Worm (Caenorhabditis elegans) whole organism, young adult: ENCODE data around the gene Y54G11A.7.

Experiments
- C17E4.6 ChIP-seq: fragments of 200-800 bp; sonication (Bioruptor generic); IDR thresholded peaks from 2 replicates; pipeline ENCODE4 v1.3.6; 2022; ENCODE audit warnings: missing genetic modification reagents, missing genetic modification characterization, missing compliant biosample characterization
- F10E7.11 ChIP-seq: sonication (generic microtip); optimal IDR thresholded peaks from 2 replicates; lab custom pipeline; 2017; ENCODE audit warnings: mild to moderate bottlenecking, missing genetic modification characterization, moderate library complexity, missing compliant biosample characterization
- F33H1.4 ChIP-seq: fragments of 200-800 bp; sonication (Bioruptor generic); IDR thresholded peaks from 2 replicates; pipeline ENCODE4 v1.3.6; 2022; ENCODE audit warnings: missing genetic modification reagents, missing genetic modification characterization, missing compliant biosample characterization
- K12H6.12 ChIP-seq: fragments of 200-800 bp; sonication (Bioruptor generic); optimal IDR thresholded peaks from 2 replicates; lab custom pipeline; 2018; ENCODE audit warnings: mild to moderate bottlenecking, missing genetic modification characterization, missing compliant biosample characterization
- T26A5.8 ChIP-seq: sonication (generic microtip); optimal IDR thresholded peaks from 2 replicates; lab custom pipeline; 2016; ENCODE audit warnings: missing genetic modification characterization, missing compliant biosample characterization
- Y53G8AR.9 ChIP-seq: fragments of 200-800 bp; sonication (Bioruptor generic); conservative IDR thresholded peaks from 2 replicates; pipeline ENCODE4 v1.3.6; 2022; ENCODE audit warnings: missing genetic modification reagents, missing genetic modification characterization, missing compliant biosample characterization
- Y56A3A.18 ChIP-seq: fragments of 200-800 bp; sonication (Bioruptor generic); IDR thresholded peaks from 2 replicates; pipeline ENCODE4 v1.3.6; 2022; ENCODE audit warnings: missing genetic modification reagents, missing genetic modification characterization, missing compliant biosample characterization
- Y67H2A.10 ChIP-seq: fragments of 200-800 bp; sonication (Bioruptor generic); conservative IDR thresholded peaks from 2 replicates; pipeline ENCODE4 v1.3.6; 2022; ENCODE audit warnings: missing genetic modification reagents, missing genetic modification characterization, missing compliant biosample characterization
- ama-1 ChIP-seq, 3 experiments: fragments of 150-350 bp in 1 of 3; sonication (generic microtip) in 2 of 3; optimal IDR thresholded peaks; 2 replicates each; lab custom pipeline; 2014 to 2018; ENCODE audit warnings: missing biosample characterization in 2 of 3, missing genetic modification characterization in 2 of 3, missing genetic modification reagents in 2 of 3
- aptf-2 ChIP-seq: fragments of 200-800 bp; sonication (Bioruptor generic); conservative IDR thresholded peaks from 2 replicates; pipeline ENCODE4 v1.3.6; 2022; ENCODE audit warnings: missing genetic modification reagents, missing genetic modification characterization, missing compliant biosample characterization
- aptf-3 ChIP-seq: fragments of 200-800 bp; sonication (Bioruptor generic); IDR thresholded peaks from 2 replicates; pipeline ENCODE4 v1.3.6; 2022; ENCODE audit warnings: missing genetic modification characterization, missing compliant biosample characterization
- attf-5 ChIP-seq: fragments of 200-800 bp; sonication (Bioruptor generic); optimal IDR thresholded peaks from 2 replicates; lab custom pipeline; 2018; ENCODE audit warnings: mild to moderate bottlenecking, missing genetic modification characterization, missing compliant biosample characterization
- attf-6 ChIP-seq: fragments of 200-800 bp; sonication (Bioruptor generic); IDR thresholded peaks from 2 replicates; pipeline ENCODE4 v1.3.6; 2022; ENCODE audit warnings: missing genetic modification reagents, missing genetic modification characterization, missing compliant biosample characterization
- cebp-2 ChIP-seq: fragments of 200-800 bp; sonication (Bioruptor generic); IDR thresholded peaks from 2 replicates; pipeline ENCODE4 v1.3.6; 2022; ENCODE audit warnings: missing genetic modification characterization, missing compliant biosample characterization
- ceh-27 ChIP-seq: fragments of 200-800 bp; sonication (Bioruptor generic); optimal IDR thresholded peaks from 2 replicates; lab custom pipeline; 2018; ENCODE audit warnings: mild to moderate bottlenecking, missing genetic modification characterization, moderate library complexity, missing compliant biosample characterization
- ceh-40 ChIP-seq: fragments of 200-800 bp; sonication (Bioruptor generic); IDR thresholded peaks from 2 replicates; pipeline ENCODE4 v1.3.6; 2022; ENCODE audit warnings: missing genetic modification characterization, missing compliant biosample characterization
- ceh-79 ChIP-seq: sonication (generic microtip); optimal IDR thresholded peaks from 2 replicates; lab custom pipeline; 2017; ENCODE audit warnings: mild to moderate bottlenecking, missing genetic modification characterization, missing compliant biosample characterization
- chd-7 ChIP-seq: sonication (generic microtip); optimal IDR thresholded peaks from 2 replicates; lab custom pipeline; 2016; ENCODE audit warnings: mild to moderate bottlenecking, missing genetic modification characterization, moderate library complexity, missing compliant biosample characterization
- egl-18 ChIP-seq: fragments of 200-800 bp; sonication (Bioruptor generic); IDR thresholded peaks from 2 replicates; pipeline ENCODE4 v1.3.6; 2022; ENCODE audit warnings: missing genetic modification reagents, missing genetic modification characterization, missing compliant biosample characterization
- egl-44 ChIP-seq: fragments of 200-800 bp; sonication (Bioruptor generic); IDR thresholded peaks from 2 replicates; pipeline ENCODE4 v1.3.6; 2022; ENCODE audit warnings: missing genetic modification reagents, missing genetic modification characterization, missing compliant biosample characterization
- egrh-3 ChIP-seq: fragments of 200-800 bp; sonication (Bioruptor generic); IDR thresholded peaks from 2 replicates; pipeline ENCODE4 v1.3.6; 2022; ENCODE audit warnings: missing genetic modification reagents, missing genetic modification characterization, missing compliant biosample characterization
- fkh-3 ChIP-seq: sonication (generic microtip); optimal IDR thresholded peaks from 2 replicates; lab custom pipeline; 2016; ENCODE audit warnings: mild to moderate bottlenecking, missing genetic modification characterization, missing compliant biosample characterization
- gei-17 ChIP-seq: fragments of 200-800 bp; sonication (Bioruptor generic); optimal IDR thresholded peaks from 2 replicates; lab custom pipeline; 2018; ENCODE audit warnings: mild to moderate bottlenecking, missing genetic modification characterization, missing compliant biosample characterization
- him-1 ChIP-seq: sonication (generic microtip); optimal IDR thresholded peaks from 2 replicates; lab custom pipeline; 2016; ENCODE audit warnings: missing genotype, missing genetic modification reagents, missing genetic modification characterization, missing compliant biosample characterization
- hlh-26 ChIP-seq: fragments of 200-800 bp; sonication (Bioruptor generic); conservative IDR thresholded peaks from 2 replicates; pipeline ENCODE4 v1.3.6; 2022; ENCODE audit warnings: missing genetic modification reagents, missing genetic modification characterization, missing compliant biosample characterization
- hmg-20 ChIP-seq: fragments of 200-800 bp; sonication (Bioruptor generic); IDR thresholded peaks from 2 replicates; pipeline ENCODE4 v1.3.6; 2022; ENCODE audit warnings: missing genetic modification reagents, missing genetic modification characterization, missing compliant biosample characterization
- lin-35 ChIP-seq, 3 experiments: fragments of 150-350 bp in 2 of 3; sonication (generic microtip) in 1 of 3; optimal IDR thresholded peaks; 2 replicates each; lab custom pipeline; 2014 to 2018; ENCODE audit warnings: missing biosample characterization in 3 of 3, missing genetic modification characterization in 3 of 3, missing genetic modification reagents in 3 of 3
- lsl-1 ChIP-seq: fragments of 200-800 bp; sonication (Bioruptor generic); optimal IDR thresholded peaks from 2 replicates; lab custom pipeline; 2018; ENCODE audit warnings: mild to moderate bottlenecking, missing genetic modification characterization, moderate library complexity, missing compliant biosample characterization
- madf-6 ChIP-seq: fragments of 200-800 bp; sonication (Bioruptor generic); IDR thresholded peaks from 2 replicates; pipeline ENCODE4 v1.3.6; 2022; ENCODE audit warnings: missing genetic modification reagents, missing genetic modification characterization, missing compliant biosample characterization
- madf-8 ChIP-seq: fragments of 200-800 bp; sonication (Bioruptor generic); conservative IDR thresholded peaks from 2 replicates; pipeline ENCODE4 v1.3.6; 2022; ENCODE audit warnings: missing genetic modification reagents, missing genetic modification characterization, missing compliant biosample characterization
- mes-4 ChIP-seq: sonication (generic microtip); optimal IDR thresholded peaks from 2 replicates; lab custom pipeline; 2016; ENCODE audit warnings: missing genotype, missing genetic modification characterization, missing compliant biosample characterization
- nfya-2 ChIP-seq: fragments of 200-800 bp; sonication (Bioruptor generic); IDR thresholded peaks from 2 replicates; pipeline ENCODE4 v1.3.6; 2022; ENCODE audit warnings: missing genetic modification reagents, missing genetic modification characterization, missing compliant biosample characterization
- nhr-120 ChIP-seq: fragments of 200-800 bp; sonication (Bioruptor generic); IDR thresholded peaks from 2 replicates; pipeline ENCODE4 v1.3.6; 2022; ENCODE audit warnings: missing genetic modification characterization, missing compliant biosample characterization
- pha-4 ChIP-seq: fragments of 150-350 bp; sonication (generic microtip); optimal IDR thresholded peaks from 2 replicates; lab custom pipeline; 2014; ENCODE audit warnings: missing biosample characterization, missing genetic modification reagents, missing genetic modification characterization
- somi-1 ChIP-seq: fragments of 200-800 bp; sonication (Bioruptor generic); optimal IDR thresholded peaks from 2 replicates; lab custom pipeline; 2018; ENCODE audit warnings: mild to moderate bottlenecking, missing genetic modification characterization, missing compliant biosample characterization
- tlf-1 ChIP-seq: fragments of 200-800 bp; sonication (Bioruptor generic); optimal IDR thresholded peaks from 2 replicates; lab custom pipeline; 2018; ENCODE audit warnings: mild to moderate bottlenecking, missing genetic modification characterization, missing compliant biosample characterization
- unc-130 ChIP-seq: sonication (generic microtip); optimal IDR thresholded peaks from 2 replicates; lab custom pipeline; 2016; ENCODE audit warnings: missing genetic modification reagents, missing genetic modification characterization, missing compliant biosample characterization
- xnd-1 ChIP-seq: sonication (generic microtip); optimal IDR thresholded peaks from 2 replicates; lab custom pipeline; 2016; ENCODE audit warnings: missing genotype, missing genetic modification reagents, missing genetic modification characterization, missing compliant biosample characterization
- zfh-2 ChIP-seq: fragments of 200-800 bp; sonication (Bioruptor generic); conservative IDR thresholded peaks from 2 replicates; pipeline ENCODE4 v1.3.6; 2022; ENCODE audit warnings: missing genetic modification reagents, missing genetic modification characterization, missing compliant biosample characterization
- ztf-26 ChIP-seq: sonication (generic microtip); optimal IDR thresholded peaks from 2 replicates; lab custom pipeline; 2017; ENCODE audit warnings: missing genetic modification characterization, missing compliant biosample characterization
- ztf-3 ChIP-seq: fragments of 200-800 bp; sonication (Bioruptor generic); optimal IDR thresholded peaks from 2 replicates; lab custom pipeline; 2018; ENCODE audit warnings: mild to moderate bottlenecking, missing genetic modification characterization, missing compliant biosample characterization

Y54G11A.7 gene

ce11 chrII:14255850-14256249, 41.3 kb upstream of the Y54G11A.7 start (continued):
- TF ChIP-seq attf-6 (GFP tag; lab: Robert Waterston, UW), result no peak
- TF ChIP-seq Y67H2A.10 (GFP tag; lab: Robert Waterston, UW), result no peak
- TF ChIP-seq lin-35 (GFP tag; optimal IDR thresholded peaks at IDR 0.05; lab: Kevin White, UChicago), result no peak
- TF ChIP-seq F10E7.11 (tag; lab: Kevin White, UChicago), result no peak
- TF ChIP-seq ceh-40 (GFP tag; lab: Robert Waterston, UW), result no peak
- TF ChIP-seq mes-4, result no peak
- no peak for TF ChIP-seq ztf-3
- TF ChIP-seq lsl-1, result peak; percentile 67
- TF ChIP-seq cebp-2 (GFP tag; lab: Robert Waterston, UW), result no peak
- TF ChIP-seq madf-8 (GFP tag; lab: Robert Waterston, UW), result no peak
- no peak for TF ChIP-seq nhr-120 (GFP tag; lab: Robert Waterston, UW)
- no peak for TF ChIP-seq unc-130 (GFP tag; lab: Kevin White, UChicago)
- TF ChIP-seq C17E4.6, result no peak

DNA sequence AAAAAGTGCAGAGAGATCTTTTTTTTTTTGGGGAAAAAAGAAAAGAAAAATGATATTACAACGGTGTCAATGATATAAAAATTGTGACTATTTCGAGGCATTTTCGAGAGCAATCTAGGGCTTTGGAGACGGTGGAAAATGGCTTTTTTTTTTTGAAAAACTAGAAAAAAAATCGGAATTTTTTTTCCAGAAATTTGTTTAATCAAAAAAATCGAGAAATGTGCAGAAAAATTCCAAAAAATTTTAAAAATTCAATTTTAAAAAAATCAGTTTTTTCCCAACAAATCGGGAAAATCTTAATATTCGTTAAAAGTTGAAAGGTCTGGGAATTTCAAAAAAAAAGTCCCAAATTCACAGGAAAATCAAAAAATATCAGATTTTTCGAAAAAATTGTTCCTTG, 40.3 kb upstream of the Y54G11A.7 start, which contains the start of gene Y54G11A.19:
TSS of gene Y54G11A.19 (minus strand) at position 101 of the 400 bp plus-strand sequence.
- TF ChIP-seq ceh-40 (GFP tag; lab: Robert Waterston, UW), result no peak
- TF ChIP-seq xnd-1 (tag; lab: Kevin White, UChicago), result no peak
- TF ChIP-seq him-1, result no peak
- no peak for TF ChIP-seq C17E4.6
- no peak for TF ChIP-seq gei-17 (GFP tag; lab: Kevin White, UChicago)
- TF ChIP-seq ceh-27 (GFP tag; lab: Kevin White, UChicago), result no peak
- TF ChIP-seq ztf-26, result no peak
- TF ChIP-seq Y56A3A.18 (GFP tag; lab: Robert Waterston, UW), result no peak
- TF ChIP-seq K12H6.12 (tag; lab: Kevin White, UChicago), result no peak
- TF ChIP-seq cebp-2 (GFP tag; lab: Robert Waterston, UW), result no peak
- no peak for TF ChIP-seq hlh-26 (GFP tag; lab: Robert Waterston, UW)
- no peak for TF ChIP-seq nfya-2 (GFP tag; lab: Robert Waterston, UW)
- TF ChIP-seq ama-1 (optimal IDR thresholded peaks at IDR 0.05; lab: Kevin White, UChicago), result no peak
- TF ChIP-seq ama-1 (GFP tag; optimal IDR thresholded peaks at IDR 0.05; lab: Kevin White, UChicago), result no peak
- no peak for TF ChIP-seq attf-5
- no peak for TF ChIP-seq fkh-3 (tag; lab: Kevin White, UChicago)
- TF ChIP-seq somi-1 (GFP tag; lab: Kevin White, UChicago), result no peak
- no peak for TF ChIP-seq Y53G8AR.9 (GFP tag; lab: Robert Waterston, UW)

DNA sequence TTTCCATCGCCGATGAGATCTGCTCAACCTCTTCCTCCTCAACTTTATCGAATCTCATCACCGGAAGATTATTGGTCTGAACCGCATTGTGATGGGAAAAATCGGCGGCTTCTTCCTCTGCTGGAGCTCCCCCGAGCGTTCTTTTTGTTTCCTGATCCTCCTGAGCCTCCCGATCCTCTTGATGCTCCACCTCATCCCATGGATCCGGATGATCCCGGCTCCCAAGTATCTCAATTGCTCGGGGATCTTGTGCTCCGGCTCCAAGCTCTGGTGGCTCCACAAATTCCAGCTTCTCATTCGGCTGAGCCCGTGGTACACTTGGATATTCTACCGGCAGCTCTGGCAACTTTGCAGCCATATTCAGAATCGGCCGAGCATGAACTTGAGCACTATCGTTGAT, 39.2 kb upstream of the Y54G11A.7 start:
- TF ChIP-seq egrh-3 (GFP tag; lab: Robert Waterston, UW) (peak; percentile 45; the same call in 1 of the 2 replicates), pha-4 (no peak), madf-6 (GFP tag; lab: Robert Waterston, UW) (no peak), zfh-2 (peak; percentile 54), aptf-3 (GFP tag; lab: Robert Waterston, UW) (no peak)
- TF ChIP-seq, all 124 proteins: peak for 2

- TF ChIP-seq aptf-2 (GFP tag; lab: Robert Waterston, UW), result no peak
- TF ChIP-seq nfya-2 (GFP tag; lab: Robert Waterston, UW), result no peak
- no peak for TF ChIP-seq T26A5.8 (tag; lab: Kevin White, UChicago)
- no peak for TF ChIP-seq lsl-1
- TF ChIP-seq hmg-20 (GFP tag; lab: Robert Waterston, UW), result no peak
- TF ChIP-seq egl-44, result no peak
- TF ChIP-seq tlf-1 (GFP tag; lab: Kevin White, UChicago), result no peak
- TF ChIP-seq chd-7 (tag; lab: Kevin White, UChicago), result no peak
- TF ChIP-seq egl-18 (GFP tag; lab: Robert Waterston, UW), result no peak
- TF ChIP-seq hlh-26 (GFP tag; lab: Robert Waterston, UW), result no peak
- no peak for TF ChIP-seq attf-6 (GFP tag; lab: Robert Waterston, UW)
- no peak for TF ChIP-seq ceh-79 (tag; lab: Kevin White, UChicago)
- no peak for TF ChIP-seq F33H1.4 (GFP tag; lab: Robert Waterston, UW)
- TF ChIP-seq Y67H2A.10 (GFP tag; lab: Robert Waterston, UW), result no peak
These were observed 27.9 kb upstream of the Y54G11A.7 start, which contains the start of gene Y54G11A.1 for ce11 chrII:14269142-14269593. TSS of gene Y54G11A.1 (minus strand) at chrII:14269192.
